Worm (Caenorhabditis elegans) whole organism, mixed stage, embryonic: ENCODE data around the gene clc-4.
A peak's percentile ranks its signal among the peaks of the same experiment; 100 is the strongest.

Source experiments
- M03D4.4 ChIP-seq: sonication (generic microtip); optimal IDR thresholded peaks from 2 replicates; lab custom pipeline; 2017; ENCODE audit warnings: mild to moderate bottlenecking, missing genetic modification characterization, missing compliant biosample characterization
- bed-3 ChIP-seq: fragments of 200-800 bp; sonication (Bioruptor generic); optimal IDR thresholded peaks from 3 replicates; lab custom pipeline; 2018; ENCODE audit warnings: mild to moderate bottlenecking, missing genetic modification characterization, moderate library complexity, missing compliant biosample characterization
- blmp-1 ChIP-seq: fragments of 150-350 bp; optimal IDR thresholded peaks from 2 replicates; lab custom pipeline; 2014; ENCODE audit warnings: missing biosample characterization, missing genetic modification characterization
- ceh-39 ChIP-seq: fragments of 150-350 bp; optimal IDR thresholded peaks from 2 replicates; lab custom pipeline; 2014; ENCODE audit warnings: missing biosample characterization, missing genetic modification characterization
- ceh-43 ChIP-seq: fragments of 200-800 bp; sonication (Bioruptor generic); optimal IDR thresholded peaks from 2 replicates; lab custom pipeline; 2018; ENCODE audit warnings: mild to moderate bottlenecking, missing genetic modification characterization, moderate library complexity, missing compliant biosample characterization
- ceh-83 ChIP-seq: fragments of 200-800 bp; sonication (Bioruptor generic); optimal IDR thresholded peaks from 2 replicates; lab custom pipeline; 2018; ENCODE audit warnings: mild to moderate bottlenecking, missing genetic modification characterization, missing compliant biosample characterization
- ces-1 ChIP-seq: fragments of 150-350 bp; optimal IDR thresholded peaks from 2 replicates; lab custom pipeline; 2014; ENCODE audit warnings: missing biosample characterization, missing genetic modification reagents, missing genetic modification characterization
- cnd-1 ChIP-seq: fragments of 200-800 bp; sonication (Bioruptor generic); optimal IDR thresholded peaks from 2 replicates; lab custom pipeline; 2018; ENCODE audit warnings: mild to moderate bottlenecking, missing genetic modification characterization, missing compliant biosample characterization
- drap-1 ChIP-seq: fragments of 200-800 bp; sonication (Bioruptor generic); optimal IDR thresholded peaks from 3 replicates; lab custom pipeline; 2018; ENCODE audit warnings: mild to moderate bottlenecking, missing genetic modification characterization, missing compliant biosample characterization
- elt-1 ChIP-seq: sonication (generic microtip); optimal IDR thresholded peaks from 2 replicates; lab custom pipeline; 2017; ENCODE audit warnings: missing genetic modification characterization, mild to moderate bottlenecking, missing compliant biosample characterization, antibody characterized with exemption, moderate library complexity, borderline replicate concordance; ENCODE audit not compliant: insufficient read depth
- elt-3 ChIP-seq: fragments of 150-350 bp; optimal IDR thresholded peaks from 2 replicates; lab custom pipeline; 2014; ENCODE audit warnings: missing biosample characterization, missing genetic modification characterization
- flh-1 ChIP-seq: fragments of 200-800 bp; sonication (Bioruptor generic); optimal IDR thresholded peaks from 2 replicates; lab custom pipeline; 2018; ENCODE audit warnings: mild to moderate bottlenecking, missing genetic modification characterization, moderate library complexity, missing compliant biosample characterization
- ham-2 ChIP-seq: fragments of 200-800 bp; sonication (Bioruptor generic); optimal IDR thresholded peaks from 2 replicates; lab custom pipeline; 2018; ENCODE audit warnings: mild to moderate bottlenecking, missing genetic modification characterization, missing compliant biosample characterization
- hlh-1 ChIP-seq: fragments of 150-350 bp; optimal IDR thresholded peaks from 2 replicates; lab custom pipeline; 2014; ENCODE audit warnings: missing biosample characterization, missing genetic modification reagents, missing genetic modification characterization
- lin-13 ChIP-seq: fragments of 150-350 bp; optimal IDR thresholded peaks from 2 replicates; lab custom pipeline; 2014; ENCODE audit warnings: missing biosample characterization, missing genetic modification characterization
- lin-32 ChIP-seq: fragments of 200-800 bp; sonication (Bioruptor generic); optimal IDR thresholded peaks from 2 replicates; lab custom pipeline; 2018; ENCODE audit warnings: mild to moderate bottlenecking, missing genetic modification characterization, missing compliant biosample characterization
- lsy-2 ChIP-seq: fragments of 150-350 bp; optimal IDR thresholded peaks from 2 replicates; lab custom pipeline; 2014; ENCODE audit warnings: missing biosample characterization, missing genetic modification characterization
- mab-5 ChIP-seq: fragments of 150-350 bp; optimal IDR thresholded peaks from 2 replicates; lab custom pipeline; 2014; ENCODE audit warnings: missing biosample characterization, missing genetic modification characterization
- mep-1 ChIP-seq: fragments of 150-350 bp; optimal IDR thresholded peaks from 2 replicates; lab custom pipeline; 2017; ENCODE audit warnings: missing biosample characterization, missing genetic modification reagents, missing genetic modification characterization, inconsistent platforms
- mls-2 ChIP-seq: sonication (generic microtip); optimal IDR thresholded peaks from 2 replicates; lab custom pipeline; 2016; ENCODE audit warnings: mild to moderate bottlenecking, missing genetic modification characterization, moderate library complexity, missing compliant biosample characterization
- nhr-12 ChIP-seq: fragments of 150-350 bp; optimal IDR thresholded peaks from 2 replicates; lab custom pipeline; 2014; ENCODE audit warnings: missing biosample characterization, missing genetic modification characterization
- nhr-2 ChIP-seq: fragments of 150-350 bp; optimal IDR thresholded peaks from 2 replicates; lab custom pipeline; 2014; ENCODE audit warnings: missing biosample characterization, missing genetic modification characterization
- nhr-237 ChIP-seq: fragments of 150-350 bp; optimal IDR thresholded peaks from 2 replicates; lab custom pipeline; 2014; ENCODE audit warnings: missing biosample characterization, missing genetic modification characterization
- nhr-28 ChIP-seq: fragments of 150-350 bp; optimal IDR thresholded peaks from 2 replicates; lab custom pipeline; 2014; ENCODE audit warnings: missing biosample characterization, missing genetic modification characterization
- nhr-76 ChIP-seq: sonication (generic microtip); optimal IDR thresholded peaks from 2 replicates; lab custom pipeline; 2017; ENCODE audit warnings: missing biosample characterization, missing genetic modification characterization
- pha-4 ChIP-seq: fragments of 150-350 bp; optimal IDR thresholded peaks from 2 replicates; lab custom pipeline; 2018; ENCODE audit warnings: missing biosample characterization, missing genetic modification reagents, missing genetic modification characterization
- sem-2 ChIP-seq: fragments of 200-800 bp; sonication (Bioruptor generic); optimal IDR thresholded peaks from 2 replicates; lab custom pipeline; 2018; ENCODE audit warnings: mild to moderate bottlenecking, missing genetic modification characterization, missing compliant biosample characterization
- snpc-4 ChIP-seq: fragments of 150-350 bp; optimal IDR thresholded peaks from 2 replicates; lab custom pipeline; 2014; ENCODE audit warnings: missing biosample characterization, missing genetic modification characterization
- sptf-1 ChIP-seq: sonication (generic microtip); optimal IDR thresholded peaks from 2 replicates; lab custom pipeline; 2017; ENCODE audit warnings: mild to moderate bottlenecking, missing genetic modification characterization, moderate library complexity, missing compliant biosample characterization
- tbx-8 ChIP-seq: fragments of 200-800 bp; sonication (Bioruptor generic); optimal IDR thresholded peaks from 2 replicates; lab custom pipeline; 2018; ENCODE audit warnings: mild to moderate bottlenecking, missing genetic modification characterization, moderate library complexity, missing compliant biosample characterization
- unc-120 ChIP-seq: sonication (generic microtip); optimal IDR thresholded peaks from 2 replicates; lab custom pipeline; 2017; ENCODE audit warnings: missing genetic modification characterization, missing compliant biosample characterization; ENCODE audit not compliant: poor library complexity, severe bottlenecking
- unc-39 ChIP-seq: fragments of 150-350 bp; optimal IDR thresholded peaks from 2 replicates; lab custom pipeline; 2014; ENCODE audit warnings: missing biosample characterization, missing genetic modification characterization
- unc-62 ChIP-seq: fragments of 150-350 bp; optimal IDR thresholded peaks from 2 replicates; lab custom pipeline; 2014; ENCODE audit warnings: missing biosample characterization, missing genetic modification reagents, missing genetic modification characterization
- zip-8 ChIP-seq: fragments of 150-350 bp; optimal IDR thresholded peaks from 2 replicates; lab custom pipeline; 2014; ENCODE audit warnings: missing biosample characterization, missing genetic modification characterization
- ztf-11 ChIP-seq: fragments of 150-350 bp; optimal IDR thresholded peaks from 2 replicates; lab custom pipeline; 2014; ENCODE audit warnings: missing biosample characterization, missing genetic modification characterization

clc-4 gene

ce11 chrX:10772165-10772584 lies 11.5 kb downstream of the clc-4 start:
- TF ChIP-seq snpc-4 (tag; lab: Kevin White, UChicago): no peak
- TF ChIP-seq nhr-76: no peak
- no peak for TF ChIP-seq lin-13
- TF ChIP-seq unc-39 (tag; lab: Kevin White, UChicago): no peak
- no peak for TF ChIP-seq drap-1 (GFP tag; lab: Kevin White, UChicago)
- TF ChIP-seq cnd-1 (tag; lab: Kevin White, UChicago): no peak
- no peak for TF ChIP-seq blmp-1 (tag; lab: Kevin White, UChicago)
- TF ChIP-seq mab-5 (tag; lab: Kevin White, UChicago): no peak
- peak; percentile 87 for TF ChIP-seq unc-62
- no peak for TF ChIP-seq lsy-2 (tag; lab: Kevin White, UChicago)
- TF ChIP-seq unc-120 (tag; lab: Kevin White, UChicago): peak; percentile 97
- TF ChIP-seq hlh-1: peak; percentile 90
- TF ChIP-seq ceh-83 (GFP tag; lab: Kevin White, UChicago): no peak
- TF ChIP-seq elt-3 (tag; lab: Kevin White, UChicago): no peak
- no peak for TF ChIP-seq M03D4.4 (tag; lab: Kevin White, UChicago)
- TF ChIP-seq lin-32 (GFP tag; lab: Kevin White, UChicago): no peak

DNA sequence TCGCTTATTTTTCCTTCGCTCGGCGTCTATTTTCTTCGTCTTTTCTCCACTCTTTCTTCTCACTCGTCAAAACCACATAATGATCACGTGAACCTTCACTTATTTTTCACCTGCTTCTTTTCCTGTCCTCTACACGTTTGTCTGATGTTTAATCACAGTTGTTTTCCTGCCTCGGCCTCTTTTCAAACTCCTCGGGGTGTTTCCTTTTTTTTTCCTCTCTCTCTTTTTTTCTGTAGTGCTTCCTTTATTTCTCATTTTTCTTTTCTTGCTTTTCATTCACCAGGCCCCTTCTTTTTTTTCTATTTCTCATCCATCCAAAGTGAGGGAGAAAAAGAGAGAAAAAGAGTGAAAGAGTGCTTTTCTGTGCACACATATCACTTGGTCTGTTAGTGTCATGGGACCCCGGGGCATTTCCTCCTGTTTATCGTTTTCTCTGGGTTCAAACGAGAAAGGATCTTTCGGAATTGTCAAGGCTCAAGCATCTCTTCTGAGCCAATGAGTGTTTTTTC lies 12.7 kb downstream of the clc-4 start:
- TF ChIP-seq sptf-1 (tag; lab: Kevin White, UChicago): peak; percentile 6
- TF ChIP-seq nhr-76: no peak
- no peak for TF ChIP-seq mab-5 (tag; lab: Kevin White, UChicago)
- no peak for TF ChIP-seq ceh-83 (GFP tag; lab: Kevin White, UChicago)
- no peak for TF ChIP-seq zip-8 (tag; lab: Kevin White, UChicago)
- TF ChIP-seq unc-120 (tag; lab: Kevin White, UChicago): peak; percentile 89
- no peak for TF ChIP-seq bed-3
- TF ChIP-seq hlh-1: peak; percentile 69
- no peak for TF ChIP-seq nhr-12 (tag; lab: Kevin White, UChicago)
- no peak for TF ChIP-seq flh-1 (GFP tag; lab: Kevin White, UChicago)
- no peak for TF ChIP-seq elt-3 (tag; lab: Kevin White, UChicago)
- no peak for TF ChIP-seq tbx-8 (GFP tag; lab: Kevin White, UChicago)
- TF ChIP-seq lsy-2 (tag; lab: Kevin White, UChicago): peak; percentile 5
- TF ChIP-seq ham-2 (GFP tag; lab: Kevin White, UChicago): no peak
- TF ChIP-seq ztf-11 (tag; lab: Kevin White, UChicago): no peak
- peak; percentile 34 for TF ChIP-seq unc-62
- no peak for TF ChIP-seq elt-1
- no peak for TF ChIP-seq cnd-1 (tag; lab: Kevin White, UChicago)
- peak; percentile 61 for TF ChIP-seq ces-1 (GFP tag; lab: Kevin White, UChicago)
- TF ChIP-seq snpc-4 (tag; lab: Kevin White, UChicago): no peak
- no peak for TF ChIP-seq nhr-2 (tag; lab: Kevin White, UChicago)
- TF ChIP-seq nhr-28: no peak
- TF ChIP-seq unc-39 (tag; lab: Kevin White, UChicago): no peak
- no peak for TF ChIP-seq ceh-43 (GFP tag; lab: Kevin White, UChicago)
- no peak for TF ChIP-seq drap-1 (GFP tag; lab: Kevin White, UChicago)
- no peak for TF ChIP-seq mep-1
- no peak for TF ChIP-seq sem-2 (GFP tag; lab: Kevin White, UChicago)
- no peak for TF ChIP-seq mls-2 (tag; lab: Kevin White, UChicago)
- TF ChIP-seq M03D4.4 (tag; lab: Kevin White, UChicago): no peak
- peak; percentile 25 for TF ChIP-seq blmp-1 (tag; lab: Kevin White, UChicago)
- TF ChIP-seq pha-4: no peak
- no peak for TF ChIP-seq ceh-39 (tag; lab: Kevin White, UChicago)
- TF ChIP-seq lin-32 (GFP tag; lab: Kevin White, UChicago): no peak
- TF ChIP-seq lin-13: no peak
- TF ChIP-seq nhr-237 (tag; lab: Kevin White, UChicago): no peak

DNA sequence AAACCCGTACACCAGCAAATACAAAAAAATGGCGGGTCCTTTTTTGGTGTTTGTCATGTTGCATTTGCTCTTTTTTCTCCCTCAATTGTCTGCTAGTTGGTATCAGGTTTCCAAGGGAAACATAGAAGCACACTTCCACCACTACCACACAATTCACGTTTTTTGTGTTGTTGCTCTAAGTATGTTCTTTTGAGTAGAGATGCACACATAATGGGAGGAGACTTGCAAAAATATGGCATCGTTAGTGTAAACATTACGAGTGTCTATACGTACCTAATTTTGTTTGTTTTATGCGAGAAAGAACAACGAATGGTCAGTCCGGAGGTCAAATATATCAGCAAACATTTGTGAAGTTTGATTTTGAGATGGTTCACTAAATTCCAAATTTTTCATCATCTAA lies 13.8 kb downstream of the clc-4 start:
- peak; percentile 66 for TF ChIP-seq pha-4
- no peak for TF ChIP-seq nhr-28
